Fruit fly (Drosophila melanogaster) whole organism, embryonic: ENCODE measurements around the gene dikar.

Experiments used
- CG10321 ChIP-seq: fragments of 200-800 bp; sonication (Bioruptor generic); IDR thresholded peaks from 2 replicates; pipeline ENCODE4 v1.3.6; 2022; ENCODE audit warnings: missing biosample characterization, missing genetic modification characterization
- CG10565 ChIP-seq: fragments of 200-800 bp; sonication (Bioruptor generic); optimal IDR thresholded peaks from 3 replicates; lab custom pipeline; 2016; ENCODE audit warnings: missing biosample characterization, mild to moderate bottlenecking, missing genetic modification characterization
- CG11247 ChIP-seq: fragments of 200-800 bp; sonication (Bioruptor generic); IDR thresholded peaks from 2 replicates; pipeline ENCODE4 v1.3.6; 2022; ENCODE audit warnings: missing biosample characterization, missing genetic modification characterization
- CG11560 ChIP-seq: fragments of 200-800 bp; sonication (Bioruptor generic); IDR thresholded peaks from 3 replicates; pipeline ENCODE4 v1.3.6; 2022; ENCODE audit warnings: missing biosample characterization, missing genetic modification characterization
- CG13287 ChIP-seq: fragments of 200-800 bp; sonication (Bioruptor generic); IDR thresholded peaks from 2 replicates; pipeline ENCODE4 v1.3.6; 2022; ENCODE audit warnings: missing biosample characterization, missing genetic modification characterization; ENCODE audit not compliant: partially characterized antibody
- CG13424 ChIP-seq: fragments of 200-800 bp; sonication (Bioruptor generic); optimal IDR thresholded peaks from 2 replicates; lab custom pipeline; 2019; ENCODE audit warnings: missing biosample characterization, mild to moderate bottlenecking, missing genetic modification characterization, moderate library complexity
- CG13894 ChIP-seq: fragments of 200-800 bp; sonication (Bioruptor generic); optimal IDR thresholded peaks from 3 replicates; lab custom pipeline; 2018; ENCODE audit warnings: missing biosample characterization, mild to moderate bottlenecking, missing genetic modification characterization, moderate library complexity
- CG16863 ChIP-seq: fragments of 200-800 bp; sonication (Bioruptor generic); optimal IDR thresholded peaks from 3 replicates; lab custom pipeline; 2016; ENCODE audit warnings: missing biosample characterization, missing genetic modification characterization
- CG1832 ChIP-seq: fragments of 200-800 bp; sonication (Bioruptor generic); optimal IDR thresholded peaks from 2 replicates; lab custom pipeline; 2017; ENCODE audit warnings: missing biosample characterization, mild to moderate bottlenecking, missing genetic modification characterization, inconsistent platforms
- CG3065 ChIP-seq: fragments of 200-800 bp; sonication (Bioruptor generic); optimal IDR thresholded peaks from 2 replicates; lab custom pipeline; 2016; ENCODE audit warnings: missing biosample characterization, missing genetic modification characterization
- CG31441 ChIP-seq: fragments of 200-800 bp; sonication (Bioruptor generic); IDR thresholded peaks from 2 replicates; pipeline ENCODE4 v1.3.6; 2022; ENCODE audit warnings: missing biosample characterization, missing genetic modification characterization
- CG3281 ChIP-seq: fragments of 200-800 bp; sonication (Bioruptor generic); optimal IDR thresholded peaks from 3 replicates; lab custom pipeline; 2017; ENCODE audit warnings: missing biosample characterization, mild to moderate bottlenecking, missing genetic modification characterization
- CG3847 ChIP-seq: fragments of 200-800 bp; sonication (Bioruptor generic); IDR thresholded peaks from 2 replicates; pipeline ENCODE4 v1.3.6; 2022; ENCODE audit warnings: missing biosample characterization, missing genetic modification characterization
- CG4404 ChIP-seq: fragments of 200-800 bp; sonication (Bioruptor generic); IDR thresholded peaks from 2 replicates; pipeline ENCODE4 v1.3.6; 2022; ENCODE audit warnings: missing biosample characterization, missing genetic modification characterization
- CG4707 ChIP-seq: fragments of 200-800 bp; sonication (Bioruptor generic); optimal IDR thresholded peaks from 2 replicates; lab custom pipeline; 2018; ENCODE audit warnings: missing biosample characterization, mild to moderate bottlenecking, missing genetic modification characterization, moderate library complexity
- CG4854 ChIP-seq: fragments of 200-800 bp; sonication (Bioruptor generic); optimal IDR thresholded peaks from 2 replicates; lab custom pipeline; 2016; ENCODE audit warnings: missing biosample characterization, missing genetic modification characterization, inconsistent platforms
- CG9215 ChIP-seq: fragments of 200-800 bp; sonication (Bioruptor generic); IDR thresholded peaks from 2 replicates; pipeline ENCODE4 v1.3.6; 2022; ENCODE audit warnings: missing biosample characterization, missing genetic modification characterization
- CG9797 ChIP-seq: fragments of 200-800 bp; sonication (Bioruptor generic); optimal IDR thresholded peaks from 3 replicates; lab custom pipeline; 2018; ENCODE audit warnings: missing biosample characterization, mild to moderate bottlenecking, missing genetic modification characterization
- CG9817 ChIP-seq: fragments of 200-800 bp; sonication (Bioruptor generic); optimal IDR thresholded peaks from 2 replicates; lab custom pipeline; 2018; ENCODE audit warnings: missing biosample characterization, mild to moderate bottlenecking, missing genetic modification characterization, moderate library complexity
- Dek ChIP-seq: fragments of 200-800 bp; sonication (Bioruptor generic); optimal IDR thresholded peaks from 3 replicates; lab custom pipeline; 2019; ENCODE audit warnings: missing biosample characterization, mild to moderate bottlenecking, missing genetic modification characterization, moderate library complexity
- Dip2 ChIP-seq: fragments of 200-800 bp; sonication (Bioruptor generic); IDR thresholded peaks from 2 replicates; pipeline ENCODE4 v1.3.6; 2022; ENCODE audit warnings: missing biosample characterization, missing genetic modification characterization
- Drgx ChIP-seq: fragments of 200-800 bp; sonication (Bioruptor generic); IDR thresholded peaks from 2 replicates; pipeline ENCODE4 v1.3.6; 2022; ENCODE audit warnings: missing biosample characterization, missing genetic modification characterization
- Ets65A ChIP-seq: fragments of 200-800 bp; sonication (Bioruptor generic); peaks from one replicate; lab custom pipeline; 2016; ENCODE audit warnings: missing biosample characterization, missing genetic modification characterization
- HLHmδ ChIP-seq: fragments of 200-800 bp; sonication (Bioruptor generic); optimal IDR thresholded peaks from 2 replicates; lab custom pipeline; 2018; ENCODE audit warnings: missing biosample characterization, mild to moderate bottlenecking, missing genetic modification characterization, moderate library complexity
- Hand ChIP-seq: fragments of 200-800 bp; sonication (Bioruptor generic); optimal IDR thresholded peaks from 2 replicates; lab custom pipeline; 2017; ENCODE audit warnings: mild to moderate bottlenecking, missing biosample characterization, missing genetic modification reagents, missing genetic modification characterization
- Hmr ChIP-seq: fragments of 200-800 bp; sonication (Bioruptor generic); optimal IDR thresholded peaks from 3 replicates; lab custom pipeline; 2017; ENCODE audit warnings: mild to moderate bottlenecking, missing biosample characterization, missing genetic modification reagents, missing genetic modification characterization
- Lpt ChIP-seq: fragments of >200 bp; optimal IDR thresholded peaks from 2 replicates; lab custom pipeline; 2018; ENCODE audit warnings: missing biosample characterization, missing genetic modification characterization
- NC2β ChIP-seq: fragments of 200-800 bp; sonication (Bioruptor generic); optimal IDR thresholded peaks from 2 replicates; lab custom pipeline; 2016; ENCODE audit warnings: missing biosample characterization, missing genetic modification characterization
- Spps ChIP-seq: fragments of 200-800 bp; sonication (Bioruptor generic); optimal IDR thresholded peaks from 2 replicates; lab custom pipeline; 2018; ENCODE audit warnings: missing biosample characterization, mild to moderate bottlenecking, missing genetic modification characterization
- Xbp1 ChIP-seq: fragments of 200-800 bp; sonication (Bioruptor generic); optimal IDR thresholded peaks from 3 replicates; lab custom pipeline; 2016; ENCODE audit warnings: missing biosample characterization, mild to moderate bottlenecking, missing genetic modification characterization
- ase ChIP-seq: fragments of 200-800 bp; sonication (Bioruptor generic); IDR thresholded peaks from 3 replicates; pipeline ENCODE4 v1.3.6; 2022; ENCODE audit warnings: missing biosample characterization, missing genetic modification characterization
- bcd ChIP-seq: fragments of 200-800 bp; sonication (Bioruptor generic); optimal IDR thresholded peaks from 2 replicates; lab custom pipeline; 2017; ENCODE audit warnings: missing biosample characterization, mild to moderate bottlenecking, missing genetic modification characterization
- btn ChIP-seq: fragments of 200-800 bp; sonication (Bioruptor generic); optimal IDR thresholded peaks from 2 replicates; lab custom pipeline; 2016; ENCODE audit warnings: missing biosample characterization, missing genetic modification characterization
- cato ChIP-seq: fragments of 200-800 bp; sonication (Bioruptor generic); optimal IDR thresholded peaks from 2 replicates; lab custom pipeline; 2016; ENCODE audit warnings: missing biosample characterization, missing genetic modification characterization, borderline replicate concordance
- chn ChIP-seq: fragments of 200-800 bp; sonication (Bioruptor generic); optimal IDR thresholded peaks from 2 replicates; lab custom pipeline; 2016; ENCODE audit warnings: missing biosample characterization, missing genetic modification characterization
- da ChIP-seq: fragments of 200-800 bp; sonication (Bioruptor generic); optimal IDR thresholded peaks from 2 replicates; lab custom pipeline; 2016; ENCODE audit warnings: missing biosample characterization, missing genetic modification characterization
- eyg ChIP-seq: fragments of 200-800 bp; sonication (Bioruptor generic); optimal IDR thresholded peaks from 3 replicates; lab custom pipeline; 2016; ENCODE audit warnings: missing biosample characterization, missing genetic modification characterization
- grau ChIP-seq: fragments of 200-800 bp; optimal IDR thresholded peaks from 3 replicates; lab custom pipeline; 2019; ENCODE audit warnings: missing biosample characterization, mild to moderate bottlenecking, missing genetic modification characterization, moderate library complexity
- ind ChIP-seq: fragments of 200-800 bp; sonication (Bioruptor generic); optimal IDR thresholded peaks from 3 replicates; lab custom pipeline; 2016; ENCODE audit warnings: missing biosample characterization, missing genetic modification characterization
- kah ChIP-seq: fragments of 200-800 bp; sonication (Bioruptor generic); optimal IDR thresholded peaks from 2 replicates; lab custom pipeline; 2018; ENCODE audit warnings: missing biosample characterization, mild to moderate bottlenecking, missing genetic modification characterization
- ken ChIP-seq: fragments of 200-800 bp; sonication (Bioruptor generic); IDR thresholded peaks from 3 replicates; pipeline ENCODE4 v1.3.6; 2022; ENCODE audit warnings: missing biosample characterization, missing genetic modification characterization
- klu ChIP-seq: fragments of 200-800 bp; sonication (Bioruptor generic); IDR thresholded peaks from 2 replicates; pipeline ENCODE4 v1.3.6; 2022; ENCODE audit warnings: missing biosample characterization, missing genetic modification characterization
- knrl ChIP-seq: fragments of 200-800 bp; sonication (Bioruptor generic); IDR thresholded peaks from 3 replicates; pipeline ENCODE4 v1.3.6; 2022; ENCODE audit warnings: missing biosample characterization, missing genetic modification characterization; ENCODE audit not compliant: partially characterized antibody
- maf-S ChIP-seq: fragments of 200-800 bp; sonication (Bioruptor generic); optimal IDR thresholded peaks from 2 replicates; lab custom pipeline; 2016; ENCODE audit warnings: missing biosample characterization, missing genetic modification characterization
- p53 ChIP-seq: fragments of 200-800 bp; sonication (Bioruptor generic); optimal IDR thresholded peaks from 2 replicates; lab custom pipeline; 2016; ENCODE audit warnings: missing biosample characterization, missing genetic modification characterization
- salm ChIP-seq: fragments of 200-800 bp; sonication (Bioruptor generic); optimal IDR thresholded peaks from 2 replicates; lab custom pipeline; 2018; ENCODE audit warnings: missing biosample characterization, mild to moderate bottlenecking, missing genetic modification characterization
- stc ChIP-seq: fragments of 200-800 bp; sonication (Bioruptor generic); IDR thresholded peaks from 2 replicates; pipeline ENCODE4 v1.3.6; 2022; ENCODE audit warnings: missing biosample characterization, missing genetic modification characterization
- tap ChIP-seq: fragments of 200-800 bp; optimal IDR thresholded peaks from 3 replicates; lab custom pipeline; 2019; ENCODE audit warnings: missing biosample characterization, mild to moderate bottlenecking, missing genetic modification characterization, moderate library complexity
- tin ChIP-seq: fragments of 200-800 bp; sonication (Bioruptor generic); optimal IDR thresholded peaks from 3 replicates; lab custom pipeline; 2016; ENCODE audit warnings: missing biosample characterization, missing genetic modification characterization
- trem ChIP-seq: fragments of 200-800 bp; optimal IDR thresholded peaks from 3 replicates; lab custom pipeline; 2019; ENCODE audit warnings: missing biosample characterization, mild to moderate bottlenecking, missing genetic modification characterization, moderate library complexity
- tx ChIP-seq: fragments of 200-800 bp; sonication (Bioruptor generic); optimal IDR thresholded peaks from 2 replicates; lab custom pipeline; 2016; ENCODE audit warnings: missing biosample characterization, missing genetic modification characterization
- wor ChIP-seq: fragments of 200-800 bp; sonication (Bioruptor generic); IDR thresholded peaks from 2 replicates; pipeline ENCODE4 v1.3.6; 2022; ENCODE audit warnings: missing biosample characterization, missing genetic modification characterization

dikar gene

dm6 chr3L:6742110-6742718 lies 750 bp downstream of the dikar start (continued):
- TF ChIP-seq trem (peak; percentile 5), CG10321 (peak; percentile 100), CG10565 (GFP tag; lab: Kevin White, UChicago) (no peak), cato (GFP tag; lab: Kevin White, UChicago) (no peak), Hmr (GFP tag; lab: Kevin White, UChicago) (no peak), HLHmδ (GFP tag; lab: Kevin White, UChicago) (no peak), salm (tag; lab: Kevin White, UChicago) (no peak), maf-S (GFP tag; lab: Kevin White, UChicago) (no peak), ind (GFP tag; lab: Kevin White, UChicago) (no peak), Ets65A (GFP tag; lab: Kevin White, UChicago) (no peak), CG3065 (GFP tag; lab: Kevin White, UChicago) (no peak), eyg (no peak), CG4404 (GFP tag; lab: Robert Waterston, UW) (no peak), CG4854 (GFP tag; lab: Kevin White, UChicago) (no peak), CG13287 (GFP tag; lab: Robert Waterston, UW) (peak; percentile 31), tap (tag; lab: Kevin White, UChicago) (no peak), Dip2 (GFP tag; lab: Robert Waterston, UW) (no peak), tx (GFP tag; lab: Kevin White, UChicago) (no peak), Hand (GFP tag; lab: Kevin White, UChicago) (no peak), CG11247 (GFP tag; lab: Robert Waterston, UW) (no peak), CG1832 (GFP tag; lab: Kevin White, UChicago) (peak; percentile 97), CG9215 (GFP tag; lab: Robert Waterston, UW) (no peak), Drgx (peak; percentile 42), stc (GFP tag; lab: Robert Waterston, UW) (no peak), ken (GFP tag; lab: Robert Waterston, UW) (peak; percentile 82), CG3281 (GFP tag; lab: Kevin White, UChicago) (no peak), wor (no peak), bcd (GFP tag; lab: Kevin White, UChicago) (no peak), CG31441 (no peak), klu (GFP tag; lab: Robert Waterston, UW) (0 out of 2 replicates have a peak, but pooled peaks have one; percentile 16), Lpt (GFP tag; lab: Kevin White, UChicago) (no peak), grau (no peak), CG13894 (tag; lab: Kevin White, UChicago) (no peak), knrl (GFP tag; lab: Robert Waterston, UW) (peak; percentile 47; the same call in 2 of the 3 replicates), CG16863 (GFP tag; lab: Kevin White, UChicago) (no peak), p53 (GFP tag; lab: Kevin White, UChicago) (no peak), CG9817 (no peak), kah (GFP tag; lab: Kevin White, UChicago) (peak; percentile 38), CG9797 (GFP tag; lab: Kevin White, UChicago) (no peak), CG11560 (tag; lab: Robert Waterston, UW) (no peak), Xbp1 (GFP tag; lab: Kevin White, UChicago) (no peak), CG4707 (GFP tag; lab: Kevin White, UChicago) (no peak), Spps (tag; lab: Kevin White, UChicago) (no peak), CG3847 (peak; percentile 47), chn (peak; percentile 87), Dek (tag; lab: Kevin White, UChicago) (no peak), btn (no peak), NC2β (no peak), ase (no peak), da (peak; percentile 56), tin (GFP tag; lab: Kevin White, UChicago) (no peak), CG13424 (tag; lab: Kevin White, UChicago) (no peak)
